Fruit fly (Drosophila melanogaster) whole organism, embryonic: Measurements from ENCODE around the gene salm.

ENCODE experiments used
- Atf3 ChIP-seq: fragments of 200-800 bp; sonication (Bioruptor generic); optimal IDR thresholded peaks from 3 replicates; lab custom pipeline; 2016; ENCODE audit warnings: missing biosample characterization, missing genetic modification characterization
- Awh ChIP-seq: fragments of 200-800 bp; sonication (Bioruptor generic); IDR thresholded peaks from 2 replicates; pipeline ENCODE4, ENCODE4 v1.3.6; 2022; ENCODE audit warnings: missing biosample characterization, missing genetic modification characterization
- Bdp1 ChIP-seq: fragments of 200-800 bp; sonication (Bioruptor generic); optimal IDR thresholded peaks from 3 replicates; lab custom pipeline; 2016; ENCODE audit warnings: missing biosample characterization, missing genetic modification characterization
- Blimp-1 ChIP-seq: fragments of 200-800 bp; sonication (Bioruptor generic); optimal IDR thresholded peaks from 3 replicates; lab custom pipeline; 2018; ENCODE audit warnings: missing biosample characterization, missing genetic modification characterization, mild to moderate bottlenecking, moderate library complexity, missing genetic modification reagents
- CG1024 ChIP-seq: fragments of 200-800 bp; sonication (Bioruptor generic); IDR thresholded peaks from 2 replicates; pipeline ENCODE4 v1.3.6; 2022; ENCODE audit warnings: missing biosample characterization, missing genetic modification characterization
- CG11085 ChIP-seq: fragments of 200-800 bp; sonication (Bioruptor generic); IDR thresholded peaks from 2 replicates; pipeline ENCODE4 v1.3.6; 2022; ENCODE audit warnings: missing biosample characterization, missing genetic modification characterization
- CG11456 ChIP-seq: fragments of 200-800 bp; sonication (Bioruptor generic); IDR thresholded peaks from 3 replicates; pipeline ENCODE4 v1.3.6; 2022; ENCODE audit warnings: missing biosample characterization, missing genetic modification characterization
- CG11723 ChIP-seq: fragments of 200-800 bp; sonication (Bioruptor generic); optimal IDR thresholded peaks from 2 replicates; lab custom pipeline; 2017; ENCODE audit warnings: missing biosample characterization, mild to moderate bottlenecking, missing genetic modification characterization
- CG13624 ChIP-seq: fragments of 200-800 bp; sonication (Bioruptor generic); optimal IDR thresholded peaks from 2 replicates; lab custom pipeline; 2016; ENCODE audit warnings: missing biosample characterization, missing genetic modification characterization
- CG1602 ChIP-seq: fragments of 200-800 bp; sonication (Bioruptor generic); optimal IDR thresholded peaks from 3 replicates; lab custom pipeline; 2016; ENCODE audit warnings: missing biosample characterization, missing genetic modification characterization
- CG16815 ChIP-seq: fragments of 200-800 bp; sonication (Bioruptor generic); optimal IDR thresholded peaks from 3 replicates; lab custom pipeline; 2017; ENCODE audit warnings: missing biosample characterization, mild to moderate bottlenecking, missing genetic modification characterization
- CG17328 ChIP-seq: fragments of 200-800 bp; sonication (Bioruptor generic); IDR thresholded peaks from 2 replicates; pipeline ENCODE4 v1.3.6; 2022; ENCODE audit warnings: missing biosample characterization, missing genetic modification characterization
- CG17802 ChIP-seq: fragments of 200-800 bp; sonication (Bioruptor generic); optimal IDR thresholded peaks from 2 replicates; lab custom pipeline; 2018; ENCODE audit warnings: missing biosample characterization, mild to moderate bottlenecking, missing genetic modification characterization, moderate library complexity
- CG1792 ChIP-seq: fragments of 200-800 bp; sonication (Bioruptor generic); optimal IDR thresholded peaks from 2 replicates; lab custom pipeline; 2016; ENCODE audit warnings: missing biosample characterization, missing genetic modification characterization
- CG18011 ChIP-seq: fragments of 200-800 bp; sonication (Bioruptor generic); optimal IDR thresholded peaks from 2 replicates; lab custom pipeline; 2017; ENCODE audit warnings: missing biosample characterization, missing genetic modification characterization, mild to moderate bottlenecking, moderate library complexity, missing genotype
- CG18476 ChIP-seq: fragments of 200-800 bp; sonication (Bioruptor generic); optimal IDR thresholded peaks from 2 replicates; lab custom pipeline; 2016; ENCODE audit warnings: missing biosample characterization, mild to moderate bottlenecking, missing genetic modification characterization
- CG2712 ChIP-seq: fragments of 200-800 bp; optimal IDR thresholded peaks from 3 replicates; lab custom pipeline; 2019; ENCODE audit warnings: missing biosample characterization, mild to moderate bottlenecking, missing genetic modification characterization, moderate library complexity
- CG31365 ChIP-seq: fragments of 200-800 bp; sonication (Bioruptor generic); optimal IDR thresholded peaks from 2 replicates; lab custom pipeline; 2018; ENCODE audit warnings: missing biosample characterization, mild to moderate bottlenecking, missing genetic modification characterization
- CG32532 ChIP-seq: fragments of 200-800 bp; sonication (Bioruptor generic); IDR thresholded peaks from 2 replicates; pipeline ENCODE4 v1.3.6; 2022; ENCODE audit warnings: missing biosample characterization, missing genetic modification characterization
- CG4617 ChIP-seq: fragments of 200-800 bp; sonication (Bioruptor generic); optimal IDR thresholded peaks from 3 replicates; lab custom pipeline; 2016; ENCODE audit warnings: missing biosample characterization, missing genetic modification characterization, borderline replicate concordance
- CG6272 ChIP-seq: fragments of 200-800 bp; sonication (Bioruptor generic); IDR thresholded peaks from 2 replicates; pipeline ENCODE4 v1.3.6; 2022; ENCODE audit warnings: missing biosample characterization, missing genetic modification characterization
- CG7839 ChIP-seq: fragments of 200-800 bp; sonication (Bioruptor generic); optimal IDR thresholded peaks from 3 replicates; lab custom pipeline; 2018; ENCODE audit warnings: missing biosample characterization, mild to moderate bottlenecking, missing genetic modification characterization, moderate library complexity
- Camta ChIP-seq: fragments of 200-800 bp; sonication (Bioruptor generic); optimal IDR thresholded peaks from 2 replicates; lab custom pipeline; 2016; ENCODE audit warnings: missing biosample characterization, missing genetic modification characterization
- Dbx ChIP-seq: fragments of 200-800 bp; sonication (Bioruptor generic); IDR thresholded peaks from 3 replicates; pipeline ENCODE4 v1.3.6; 2022; ENCODE audit warnings: missing biosample characterization, missing genetic modification characterization
- Hr39 ChIP-seq: fragments of >200 bp; optimal IDR thresholded peaks from 2 replicates; lab custom pipeline; 2017
- Hr51 ChIP-seq, 2 experiments: fragments of 200-800 bp; sonication (Bioruptor generic); optimal IDR thresholded peaks; 2 replicates in 1 of 2; 3 replicates in 1 of 2; lab custom pipeline; 2016 to 2018; ENCODE audit warnings: missing biosample characterization in 2 of 2, missing genetic modification characterization in 2 of 2, mild to moderate bottlenecking in 1 of 2, moderate library complexity in 1 of 2
- Hr78 ChIP-seq, 2 experiments: fragments of 200-800 bp in 1 of 2; fragments of >200 bp in 1 of 2; sonication (Bioruptor generic) in 1 of 2; optimal IDR thresholded peaks; 2 replicates each; lab custom pipeline; 2017 to 2019; ENCODE audit warnings: missing biosample characterization in 2 of 2, missing genetic modification characterization in 2 of 2, mild to moderate bottlenecking in 1 of 2, moderate library complexity in 1 of 2
- Kr ChIP-seq: fragments of 200-800 bp; sonication (Bioruptor generic); optimal IDR thresholded peaks from 2 replicates; lab custom pipeline; 2017; ENCODE audit warnings: missing biosample characterization, mild to moderate bottlenecking, missing genetic modification characterization
- Lpt ChIP-seq: fragments of >200 bp; optimal IDR thresholded peaks from 2 replicates; lab custom pipeline; 2018; ENCODE audit warnings: missing biosample characterization, missing genetic modification characterization
- Pdp1 ChIP-seq, 2 experiments: fragments of 200-800 bp; sonication (Bioruptor generic); optimal IDR thresholded peaks; 3 replicates each; lab custom pipeline; 2016; ENCODE audit warnings: missing biosample characterization in 2 of 2, missing genetic modification characterization in 2 of 2, mild to moderate bottlenecking in 1 of 2, moderate library complexity in 1 of 2
- ase ChIP-seq: fragments of 200-800 bp; sonication (Bioruptor generic); IDR thresholded peaks from 3 replicates; pipeline ENCODE4 v1.3.6; 2022; ENCODE audit warnings: missing biosample characterization, missing genetic modification characterization
- crol ChIP-seq: fragments of 200-800 bp; sonication (Bioruptor generic); IDR thresholded peaks from 2 replicates; pipeline ENCODE4 v1.3.6; 2022; ENCODE audit warnings: missing biosample characterization, missing genetic modification characterization
- eve ChIP-seq, 2 experiments: fragments of >200 bp; optimal IDR thresholded peaks; 2 replicates each; lab custom pipeline; 2017; ENCODE audit warnings: missing biosample characterization in 2 of 2, missing genetic modification characterization in 2 of 2
- ftz-f1 ChIP-seq: fragments of 200-800 bp; sonication (Bioruptor generic); optimal IDR thresholded peaks from 2 replicates; lab custom pipeline; 2016; ENCODE audit warnings: missing biosample characterization, missing genetic modification characterization
- grau ChIP-seq: fragments of 200-800 bp; optimal IDR thresholded peaks from 3 replicates; lab custom pipeline; 2019; ENCODE audit warnings: missing biosample characterization, mild to moderate bottlenecking, missing genetic modification characterization, moderate library complexity
- nerfin-1 ChIP-seq: fragments of 200-800 bp; sonication (Bioruptor generic); optimal IDR thresholded peaks from 3 replicates; lab custom pipeline; 2019; ENCODE audit warnings: missing biosample characterization, mild to moderate bottlenecking, missing genetic modification characterization, moderate library complexity
- otp ChIP-seq: fragments of 200-800 bp; sonication (Bioruptor generic); IDR thresholded peaks from 3 replicates; pipeline ENCODE4, ENCODE4 v1.3.6; 2022; ENCODE audit warnings: missing biosample characterization, missing genetic modification characterization
- repo ChIP-seq: fragments of 200-800 bp; sonication (Bioruptor generic); optimal IDR thresholded peaks from 2 replicates; lab custom pipeline; 2016; ENCODE audit warnings: missing biosample characterization, missing genetic modification characterization
- row ChIP-seq: fragments of 200-800 bp; sonication (Bioruptor generic); IDR thresholded peaks from 3 replicates; pipeline ENCODE4 v1.3.6; 2022; ENCODE audit warnings: missing biosample characterization, missing genetic modification characterization
- seq ChIP-seq: fragments of 200-800 bp; sonication (Bioruptor generic); IDR thresholded peaks from 2 replicates; pipeline ENCODE4 v1.3.6; 2022; ENCODE audit warnings: missing biosample characterization, missing genetic modification characterization
- shn ChIP-seq: fragments of 200-800 bp; sonication (Bioruptor generic); optimal IDR thresholded peaks from 3 replicates; lab custom pipeline; 2016; ENCODE audit warnings: missing biosample characterization, missing genetic modification characterization
- slbo ChIP-seq: fragments of 200-800 bp; sonication (Bioruptor generic); IDR thresholded peaks from 2 replicates; pipeline ENCODE4 v1.3.6; 2022; ENCODE audit warnings: missing biosample characterization, missing genetic modification characterization
- so ChIP-seq: fragments of 200-800 bp; sonication (Bioruptor generic); IDR thresholded peaks from 3 replicates; pipeline ENCODE4 v1.3.6; 2022; ENCODE audit warnings: missing biosample characterization, missing genetic modification characterization
- sqz ChIP-seq: fragments of 200-800 bp; sonication (Bioruptor generic); optimal IDR thresholded peaks from 3 replicates; lab custom pipeline; 2018; ENCODE audit warnings: missing biosample characterization, mild to moderate bottlenecking, missing genetic modification characterization
- tna ChIP-seq: fragments of 200-800 bp; sonication (Bioruptor generic); IDR thresholded peaks from 2 replicates; pipeline ENCODE4 v1.3.6; 2022; ENCODE audit warnings: missing biosample characterization, missing genetic modification characterization; ENCODE audit not compliant: partially characterized antibody
- unc-4 ChIP-seq: fragments of 200-800 bp; sonication (Bioruptor generic); IDR thresholded peaks from 2 replicates; pipeline ENCODE4 v1.3.6; 2022; ENCODE audit warnings: missing biosample characterization, missing genetic modification characterization; ENCODE audit not compliant: partially characterized antibody
- usp ChIP-seq: fragments of >200 bp; optimal IDR thresholded peaks from 2 replicates; lab custom pipeline; 2017; ENCODE audit warnings: missing biosample characterization, missing genetic modification characterization
- vnd ChIP-seq: fragments of 200-800 bp; sonication (Bioruptor generic); IDR thresholded peaks from 3 replicates; pipeline ENCODE4 v1.3.6; 2022; ENCODE audit warnings: missing biosample characterization, missing genetic modification characterization; ENCODE audit not compliant: partially characterized antibody
- zfh1 ChIP-seq: fragments of 200-800 bp; sonication (Bioruptor generic); IDR thresholded peaks from 3 replicates; pipeline ENCODE4 v1.3.6; 2022; ENCODE audit warnings: missing biosample characterization, missing genetic modification characterization

Gene salm

DNA sequence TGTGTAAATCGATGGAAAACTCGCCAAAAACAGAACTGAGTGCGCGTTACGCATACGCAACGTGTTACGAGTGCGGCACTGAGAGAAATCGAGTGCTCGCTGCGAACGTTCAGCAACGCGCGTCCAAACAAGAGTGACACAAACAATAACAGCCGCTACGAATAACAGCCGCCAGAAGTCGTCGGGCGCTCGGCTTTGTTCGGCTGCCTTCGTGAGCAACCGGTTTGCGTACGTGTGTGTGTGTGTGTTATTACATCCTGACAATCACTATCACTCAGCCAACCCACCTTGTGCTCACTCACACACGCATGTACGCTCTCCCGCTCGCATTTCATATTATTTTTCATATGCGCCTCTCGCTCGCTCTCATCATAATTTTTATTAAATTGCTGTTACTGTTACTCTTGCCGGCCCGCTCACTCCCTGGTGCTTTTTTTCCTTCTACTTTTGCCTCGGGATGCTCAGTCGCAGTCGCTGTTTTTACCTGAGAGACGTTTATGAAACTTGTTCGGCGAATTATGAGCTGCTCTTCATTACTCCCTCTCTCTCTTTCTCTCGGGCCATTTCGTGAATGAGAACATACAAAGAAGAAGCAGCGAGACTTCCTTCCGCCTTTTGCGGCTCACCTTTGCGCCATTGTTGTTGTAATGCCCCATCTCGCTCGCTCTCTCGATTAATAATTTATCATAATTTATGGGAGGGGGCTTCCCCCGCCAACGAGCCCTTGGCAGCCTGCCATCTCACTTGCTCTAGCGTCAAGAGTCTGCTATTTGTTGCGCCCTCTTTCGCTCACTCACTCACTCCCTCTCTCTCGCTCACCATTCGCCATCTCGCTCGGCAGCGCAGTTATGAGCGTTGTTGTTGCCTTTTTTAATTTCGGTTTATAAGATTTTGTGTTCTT is at the start of gene salm (continued):
- no peak for TF ChIP-seq ase (GFP tag; lab: Robert Waterston, UW)
- TF ChIP-seq Bdp1 (GFP tag; lab: Kevin White, UChicago) = no peak
- 0 out of 2 replicates have a peak, but pooled peaks have one; percentile 23 for TF ChIP-seq tna (GFP tag; lab: Robert Waterston, UW)
- TF ChIP-seq Hr51 (GFP tag; optimal IDR thresholded peaks at IDR 0.05; lab: Kevin White, UChicago) = no peak
- TF ChIP-seq eve (GFP tag; optimal IDR thresholded peaks at IDR 0.05; lab: Kevin White, UChicago) = no peak
- TF ChIP-seq row (GFP tag; lab: Robert Waterston, UW) = peak; percentile 29; the same call in 1 of the 3 replicates
- TF ChIP-seq Atf3 (GFP tag; lab: Kevin White, UChicago) = no peak
- no peak for TF ChIP-seq repo (GFP tag; lab: Kevin White, UChicago)
- peak; percentile 94 for TF ChIP-seq crol (GFP tag; lab: Robert Waterston, UW)
- TF ChIP-seq CG31365 = no peak
- TF ChIP-seq otp (GFP tag; lab: Robert Waterston, UW) = 0 out of 3 replicates have a peak, but pooled peaks have one; percentile 51
- TF ChIP-seq CG1602 (GFP tag; lab: Kevin White, UChicago) = no peak
- no peak; the same call in 1 of the 2 replicates for TF ChIP-seq CG1024
- TF ChIP-seq Pdp1 (GFP tag; optimal IDR thresholded peaks at IDR 0.05; lab: Kevin White, UChicago) = peak in 1 of 2 experiments; percentile 88
- no peak for TF ChIP-seq unc-4
- TF ChIP-seq CG18011 (GFP tag; lab: Kevin White, UChicago) = no peak
- TF ChIP-seq CG17328 = 0 out of 2 replicates have a peak, but pooled peaks have one; percentile 4
- no peak for TF ChIP-seq Hr39 (lab: Kevin White, UChicago)
- TF ChIP-seq CG18476 (GFP tag; lab: Kevin White, UChicago) = no peak
- TF ChIP-seq CG32532 = peak; percentile 33; the same call in 1 of the 2 replicates
- no peak for TF ChIP-seq CG11723 (GFP tag; lab: Kevin White, UChicago)
- TF ChIP-seq CG7839 (tag; lab: Kevin White, UChicago) = no peak
- no peak for TF ChIP-seq CG2712 (tag; lab: Kevin White, UChicago)
- no peak for TF ChIP-seq CG11456
- no peak for TF ChIP-seq Awh (GFP tag; lab: Robert Waterston, UW)
- TF ChIP-seq slbo (GFP tag; lab: Robert Waterston, UW) = no peak
- TF ChIP-seq vnd = 0 out of 3 replicates have a peak, but pooled peaks have one; percentile 33
- 0 out of 3 replicates have a peak, but pooled peaks have one; percentile 31 for TF ChIP-seq zfh1
- TF ChIP-seq CG6272 = no peak
- TF ChIP-seq CG16815 = no peak
- TF ChIP-seq nerfin-1 (tag; lab: Kevin White, UChicago) = no peak
- no peak for TF ChIP-seq Dbx (GFP tag; lab: Robert Waterston, UW)
- no peak for TF ChIP-seq grau
- TF ChIP-seq seq (GFP tag; lab: Robert Waterston, UW) = peak; percentile 47; the same call in 1 of the 2 replicates
- TF ChIP-seq ftz-f1 (GFP tag; lab: Kevin White, UChicago) = no peak
- TF ChIP-seq Kr = no peak
- TF ChIP-seq Blimp-1 (GFP tag; lab: Kevin White, UChicago) = no peak
- no peak for TF ChIP-seq CG11085 (GFP tag; lab: Robert Waterston, UW)
- TF ChIP-seq CG4617 (GFP tag; lab: Kevin White, UChicago) = no peak
- TF ChIP-seq so = 0 out of 3 replicates have a peak, but pooled peaks have one; percentile 11
- no peak for TF ChIP-seq CG13624 (GFP tag; lab: Kevin White, UChicago)
- no peak for TF ChIP-seq shn (GFP tag; lab: Kevin White, UChicago)
- no peak for TF ChIP-seq CG1792 (GFP tag; lab: Kevin White, UChicago)
- TF ChIP-seq CG17802 = no peak
- TF ChIP-seq Hr78 (GFP tag; optimal IDR thresholded peaks at IDR 0.05; lab: Kevin White, UChicago) = no peak
- TF ChIP-seq Lpt (GFP tag; lab: Kevin White, UChicago) = no peak
- TF ChIP-seq Camta (GFP tag; lab: Kevin White, UChicago) = no peak
- TF ChIP-seq usp (GFP tag; lab: Kevin White, UChicago) = no peak
- TF ChIP-seq sqz (GFP tag; lab: Kevin White, UChicago) = peak; percentile 81
